Fruit fly (Drosophila melanogaster) ovary, adult (tissue): ENCODE results near the gene CG5969.
"Not testable (repeated sequence)": the region's sequence is repeated elsewhere in the genome, so short reads cannot be mapped to it uniquely, and the experiment has no call there.

Experiments used
- CG17801 ChIP-seq: fragments of 200-800 bp; optimal IDR thresholded peaks from 2 replicates; lab custom pipeline; 2019; ENCODE audit warnings: missing biosample characterization, mild to moderate bottlenecking, missing genetic modification characterization, moderate library complexity; ENCODE audit not compliant: partially characterized antibody

Gene CG5969

dm6 chr3L:20491525-20492132, 18.0 kb downstream of the CG5969 start, which contains the start of gene ND-39:
Gene ND-39, plus strand, starts transcription at chr3L:20492082.
- no peak for TF ChIP-seq CG17801 (GFP tag; lab: Kevin White, UChicago)

- peak; percentile 95 for TF ChIP-seq CG17801 (GFP tag; lab: Kevin White, UChicago)
These were observed 20.1 kb downstream of the CG5969 start for dm6 chr3L:20493417-20494261.

- no peak for TF ChIP-seq CG17801 (GFP tag; lab: Kevin White, UChicago)
These were observed 20.6 kb downstream of the CG5969 start for dm6 chr3L:20494262-20494601.

dm6 chr3L:20494780-20495591, 21.4 kb downstream of the CG5969 start, which contains the start of gene ZnT77C:
Gene ZnT77C, minus strand, starts transcription at chr3L:20494921.
- no peak for TF ChIP-seq CG17801 (GFP tag; lab: Kevin White, UChicago)

dm6 chr3L:20497124-20497996, 23.8 kb downstream of the CG5969 start, which contains the start of gene CG32425:
Gene CG32425, plus strand, starts transcription at chr3L:20497323.
- no peak for TF ChIP-seq CG17801 (GFP tag; lab: Kevin White, UChicago)

dm6 chr3L:20498204-20498603, 24.6 kb downstream of the CG5969 start:
- TF ChIP-seq CG17801 (GFP tag; lab: Kevin White, UChicago): no peak

- not testable (repeated sequence) for TF ChIP-seq CG17801 (GFP tag; lab: Kevin White, UChicago)
These were observed 26.0 kb downstream of the CG5969 start, which contains the start of gene CG18281 for dm6 chr3L:20499536-20499935. Gene CG18281, plus strand, starts transcription at chr3L:20499836.

- no peak for TF ChIP-seq CG17801 (GFP tag; lab: Kevin White, UChicago)
These were observed 29.7 kb downstream of the CG5969 start for dm6 chr3L:20503256-20503655.

- TF ChIP-seq CG17801 (GFP tag; lab: Kevin White, UChicago): not testable (repeated sequence)
These were observed 30.3 kb downstream of the CG5969 start, which contains the start of gene CG17637 for dm6 chr3L:20503886-20504285. Gene CG17637, plus strand, starts transcription at chr3L:20504186.

dm6 chr3L:20505732-20506131, 32.1 kb downstream of the CG5969 start, which contains the start of gene CG5078:
Gene CG5078, plus strand, starts transcription at chr3L:20506032.
- TF ChIP-seq CG17801 (GFP tag; lab: Kevin White, UChicago): no peak

dm6 chr3L:20507552-20507951, 34.0 kb downstream of the CG5969 start:
- no peak for TF ChIP-seq CG17801 (GFP tag; lab: Kevin White, UChicago)

dm6 chr3L:20508136-20508635, 34.6 kb downstream of the CG5969 start:
- peak; percentile 85 for TF ChIP-seq CG17801 (GFP tag; lab: Kevin White, UChicago)

- peak; percentile 72 for TF ChIP-seq CG17801 (GFP tag; lab: Kevin White, UChicago)
These were observed 35.7 kb downstream of the CG5969 start for dm6 chr3L:20509121-20509934.
